Worm (Caenorhabditis elegans): ENCODE data around the gene Y39H10B.3.

ce11 chrV:3693657-3694056 lies 23.1 kb downstream of the Y39H10B.3 start:
- TF ChIP-seq pha-4 (tag; optimal IDR thresholded peaks at IDR 0.05) (no peak), blmp-1 (tag; optimal IDR thresholded peaks at IDR 0.05) (no peak), nhr-2 (tag; optimal IDR thresholded peaks at IDR 0.05) (no peak)
